Fruit fly (Drosophila melanogaster) S2 (cell line): Measurements from ENCODE around the gene CG43407.

Experiments used
- CG8478 ChIP-seq: fragments of >200 bp; optimal IDR thresholded peaks from 2 replicates; lab custom pipeline; 2018
- CTCF ChIP-seq, 2 experiments: fragments of >200 bp; optimal IDR thresholded peaks; 2 replicates each; lab custom pipeline; 2018

- TF ChIP-seq CG8478 (lab: Kevin White, UChicago) (no peak), CTCF (optimal IDR thresholded peaks at IDR 0.05; lab: Kevin White, UChicago) (no peak)
These were observed 26.0 kb downstream of the CG43407 start for dm6 chr3L:19027172-19027571.
